Fruit fly (Drosophila melanogaster) whole organism, adult: ENCODE data around the gene Ir85a.
A peak's percentile ranks its signal among the peaks of the same experiment; 100 is the strongest.

Experiments used
- CG11617 ChIP-seq: fragments of 200-800 bp; sonication (Bioruptor generic); optimal IDR thresholded peaks from 2 replicates; lab custom pipeline; 2017; ENCODE audit warnings: mild to moderate bottlenecking, missing biosample characterization, missing genetic modification reagents, missing genetic modification characterization
- CG12768 ChIP-seq: fragments of 200-800 bp; sonication (Bioruptor generic); optimal IDR thresholded peaks from 2 replicates; lab custom pipeline; 2017; ENCODE audit warnings: missing biosample characterization, missing genetic modification characterization, mild to moderate bottlenecking, moderate library complexity, missing genetic modification reagents
- CG14711 ChIP-seq: fragments of 200-800 bp; sonication (Bioruptor generic); optimal IDR thresholded peaks from 2 replicates; lab custom pipeline; 2018; ENCODE audit warnings: missing biosample characterization, mild to moderate bottlenecking, missing genetic modification characterization, moderate library complexity
- CG1620 ChIP-seq: fragments of 200-800 bp; sonication (Bioruptor generic); optimal IDR thresholded peaks from 2 replicates; lab custom pipeline; 2016; ENCODE audit warnings: missing biosample characterization, missing genetic modification characterization
- CG33017 ChIP-seq: fragments of 200-800 bp; sonication (Bioruptor generic); optimal IDR thresholded peaks from 2 replicates; lab custom pipeline; 2018; ENCODE audit warnings: missing biosample characterization, mild to moderate bottlenecking, missing genetic modification characterization, moderate library complexity
- CG5204 ChIP-seq: fragments of 200-800 bp; sonication (Bioruptor generic); optimal IDR thresholded peaks from 2 replicates; lab custom pipeline; 2016; ENCODE audit warnings: missing biosample characterization, missing genetic modification characterization
- CG7045 ChIP-seq: fragments of 200-800 bp; sonication (Bioruptor generic); optimal IDR thresholded peaks from 2 replicates; lab custom pipeline; 2017; ENCODE audit warnings: missing biosample characterization, mild to moderate bottlenecking, missing genetic modification characterization
- CG7101 ChIP-seq: fragments of 200-800 bp; sonication (Bioruptor generic); optimal IDR thresholded peaks from 2 replicates; lab custom pipeline; 2018; ENCODE audit warnings: missing biosample characterization, mild to moderate bottlenecking, missing genetic modification characterization, moderate library complexity
- Clk ChIP-seq: fragments of 200-800 bp; sonication (Bioruptor generic); optimal IDR thresholded peaks from 2 replicates; lab custom pipeline; 2017; ENCODE audit warnings: missing biosample characterization, missing genetic modification characterization
- Crg-1 ChIP-seq: fragments of 200-800 bp; sonication (Bioruptor generic); optimal IDR thresholded peaks from 2 replicates; lab custom pipeline; 2016; ENCODE audit warnings: missing biosample characterization, missing genetic modification characterization
- Hr96 ChIP-seq: fragments of 200-800 bp; sonication (Bioruptor generic); optimal IDR thresholded peaks from 2 replicates; lab custom pipeline; 2016; ENCODE audit warnings: missing biosample characterization, missing genetic modification characterization
- Mnt ChIP-seq: fragments of 200-800 bp; sonication (Bioruptor generic); optimal IDR thresholded peaks from 2 replicates; lab custom pipeline; 2016; ENCODE audit warnings: missing biosample characterization, mild to moderate bottlenecking, missing genetic modification characterization
- bab1 ChIP-seq: fragments of 200-800 bp; sonication (Bioruptor generic); optimal IDR thresholded peaks from 3 replicates; lab custom pipeline; 2019; ENCODE audit warnings: missing biosample characterization, mild to moderate bottlenecking, missing genetic modification characterization, moderate library complexity
- cic ChIP-seq: fragments of 200-800 bp; sonication (Bioruptor generic); optimal IDR thresholded peaks from 2 replicates; lab custom pipeline; 2017; ENCODE audit warnings: missing biosample characterization, mild to moderate bottlenecking, missing genetic modification characterization, moderate library complexity
- cnc ChIP-seq, 2 experiments: fragments of >200 bp; optimal IDR thresholded peaks; 2 replicates each; lab custom pipeline; 2017
- kay ChIP-seq: fragments of 200-800 bp; sonication (Bioruptor generic); peaks from one replicate; lab custom pipeline; 2016; ENCODE audit warnings: missing biosample characterization, missing genetic modification characterization, borderline replicate concordance
- ovo ChIP-seq: fragments of 200-800 bp; sonication (Bioruptor generic); optimal IDR thresholded peaks from 2 replicates; lab custom pipeline; 2016; ENCODE audit warnings: missing biosample characterization, missing genetic modification characterization
- pad ChIP-seq: fragments of 200-800 bp; sonication (Bioruptor generic); optimal IDR thresholded peaks from 3 replicates; lab custom pipeline; 2017; ENCODE audit warnings: missing biosample characterization, missing genetic modification characterization, mild to moderate bottlenecking, moderate library complexity, missing genetic modification reagents
- tj ChIP-seq: fragments of 200-800 bp; sonication (Bioruptor generic); optimal IDR thresholded peaks from 3 replicates; lab custom pipeline; 2017; ENCODE audit warnings: missing biosample characterization, mild to moderate bottlenecking, missing genetic modification characterization, moderate library complexity
- toe ChIP-seq: fragments of 200-800 bp; sonication (Bioruptor generic); optimal IDR thresholded peaks from 2 replicates; lab custom pipeline; 2016; ENCODE audit warnings: missing biosample characterization, missing genetic modification characterization

Ir85a gene

DNA sequence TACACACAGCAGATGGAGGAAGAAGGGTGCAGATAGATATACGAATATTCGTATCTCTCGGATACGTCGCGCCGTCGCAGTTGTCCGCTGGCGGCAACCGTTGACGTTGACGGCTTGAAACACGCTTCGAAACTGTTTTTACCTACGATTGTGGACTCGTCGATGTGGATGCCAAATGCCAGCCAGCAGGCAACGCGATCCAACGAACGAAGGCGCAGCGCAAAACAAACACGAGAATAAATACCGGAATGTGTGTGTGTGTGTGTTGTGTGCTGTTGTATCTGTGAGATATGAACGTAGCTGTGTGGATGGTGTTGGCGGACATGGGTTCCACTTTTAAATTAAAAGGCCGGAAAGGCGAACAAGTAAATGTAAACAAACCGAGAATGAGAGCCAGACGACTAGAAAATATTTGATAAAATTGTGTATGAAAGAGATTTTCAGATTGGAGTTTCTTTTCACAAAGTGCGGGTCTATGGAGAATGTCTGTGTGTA lies 51.7 kb downstream of the Ir85a start:
- TF ChIP-seq cnc (optimal IDR thresholded peaks at IDR 0.05; lab: Kevin White, UChicago) (no peak), CG5204 (GFP tag; lab: Kevin White, UChicago) (no peak), CG7045 (peak; percentile 39), cic (GFP tag; lab: Kevin White, UChicago) (peak; percentile 49), toe (GFP tag; lab: Kevin White, UChicago) (no peak), Hr96 (GFP tag; lab: Kevin White, UChicago) (peak; percentile 3), ovo (GFP tag; lab: Kevin White, UChicago) (peak; percentile 20), CG11617 (GFP tag; lab: Kevin White, UChicago) (peak; percentile 6), Mnt (peak; percentile 64), pad (GFP tag; lab: Kevin White, UChicago) (peak; percentile 7), Crg-1 (GFP tag; lab: Kevin White, UChicago) (no peak), CG14711 (tag; lab: Kevin White, UChicago) (no peak), CG12768 (peak; percentile 44), tj (peak; percentile 58), CG33017 (tag; lab: Kevin White, UChicago) (peak; percentile 3), CG1620 (GFP tag; lab: Kevin White, UChicago) (peak; percentile 16), Clk (GFP tag; lab: Kevin White, UChicago) (no peak), bab1 (peak; percentile 8), CG7101 (tag; lab: Kevin White, UChicago) (peak; percentile 58), kay (no peak)
